Worm (Caenorhabditis elegans) whole organism, L1 larva: Measurements from ENCODE around the gene ZC513.3.

Experiments used
- C04F5.9 ChIP-seq: sonication (generic microtip); optimal IDR thresholded peaks from 2 replicates; lab custom pipeline; 2016; ENCODE audit warnings: missing genetic modification characterization, missing compliant biosample characterization
- C16A3.4 ChIP-seq: fragments of 150-350 bp; optimal IDR thresholded peaks from 2 replicates; lab custom pipeline; 2014; ENCODE audit warnings: missing biosample characterization, missing genetic modification characterization
- aha-1 ChIP-seq: fragments of 150-350 bp; optimal IDR thresholded peaks from 2 replicates; lab custom pipeline; 2014; ENCODE audit warnings: missing biosample characterization, missing genetic modification characterization
- aly-2 ChIP-seq: fragments of 150-350 bp; optimal IDR thresholded peaks from 2 replicates; lab custom pipeline; 2014; ENCODE audit warnings: missing biosample characterization, missing genetic modification characterization
- ama-1 ChIP-seq: fragments of 150-350 bp; optimal IDR thresholded peaks from 2 replicates; lab custom pipeline; 2014
- blmp-1 ChIP-seq: fragments of 150-350 bp; optimal IDR thresholded peaks from 2 replicates; lab custom pipeline; 2014; ENCODE audit warnings: missing biosample characterization, missing genetic modification characterization
- ceh-88 ChIP-seq: fragments of 200-800 bp; sonication (Bioruptor generic); IDR thresholded peaks from 2 replicates; pipeline ENCODE4 v1.3.6; 2022; ENCODE audit warnings: missing genetic modification characterization, missing compliant biosample characterization
- ces-1 ChIP-seq: fragments of 150-350 bp; optimal IDR thresholded peaks from 2 replicates; lab custom pipeline; 2014; ENCODE audit warnings: missing biosample characterization, missing genetic modification reagents, missing genetic modification characterization
- dpl-1 ChIP-seq, 3 experiments: fragments of 150-350 bp in 2 of 3; sonication (generic microtip) in 1 of 3; optimal IDR thresholded peaks; 2 replicates each; lab custom pipeline; 2014 to 2017; ENCODE audit warnings: missing biosample characterization in 3 of 3, missing genetic modification characterization in 3 of 3, missing genetic modification reagents in 3 of 3
- efl-1 ChIP-seq, 4 experiments: fragments of 150-350 bp; optimal IDR thresholded peaks in 3 of 4; peaks in 1 of 4; 1 replicate in 1 of 4; 2 replicates in 3 of 4; lab custom pipeline; 2014; ENCODE audit warnings: missing biosample characterization in 2 of 4, missing genetic modification characterization in 2 of 4, missing genetic modification reagents in 2 of 4
- efl-3 ChIP-seq: fragments of 200-800 bp; sonication (Bioruptor generic); optimal IDR thresholded peaks from 2 replicates; lab custom pipeline; 2018; ENCODE audit warnings: mild to moderate bottlenecking, missing genetic modification characterization, missing compliant biosample characterization
- egl-27 ChIP-seq, 2 experiments: fragments of 150-350 bp in 1 of 2; sonication (generic microtip); optimal IDR thresholded peaks; 3 replicates each; lab custom pipeline; 2017 to 2018; ENCODE audit warnings: missing biosample characterization in 2 of 2, missing genetic modification characterization in 2 of 2, missing genetic modification reagents in 2 of 2
- elt-2 ChIP-seq: sonication (generic microtip); optimal IDR thresholded peaks from 2 replicates; lab custom pipeline; 2016; ENCODE audit warnings: missing genetic modification characterization, mild to moderate bottlenecking, inconsistent platforms, missing compliant biosample characterization, missing genetic modification reagents
- elt-3 ChIP-seq, 6 experiments: fragments of 150-350 bp in 1 of 6; sonication (generic microtip); optimal IDR thresholded peaks; 2 replicates each; lab custom pipeline; 2017 to 2018; ENCODE audit warnings: missing biosample characterization in 6 of 6, missing genetic modification characterization in 6 of 6, inconsistent platforms in 1 of 6
- fkh-10 ChIP-seq: sonication (generic microtip); optimal IDR thresholded peaks from 2 replicates; lab custom pipeline; 2017; ENCODE audit warnings: missing biosample characterization, missing genetic modification reagents, missing genetic modification characterization
- fkh-8 ChIP-seq: sonication (generic microtip); optimal IDR thresholded peaks from 2 replicates; lab custom pipeline; 2016; ENCODE audit warnings: mild to moderate bottlenecking, missing genetic modification characterization, missing compliant biosample characterization
- fos-1 ChIP-seq: fragments of 150-350 bp; optimal IDR thresholded peaks from 2 replicates; lab custom pipeline; 2014; ENCODE audit warnings: missing biosample characterization, missing genetic modification characterization
- grh-1 ChIP-seq: fragments of 200-800 bp; sonication (Bioruptor generic); IDR thresholded peaks from 2 replicates; pipeline ENCODE4 v1.3.6; 2022; ENCODE audit warnings: missing genetic modification reagents, missing genetic modification characterization, missing compliant biosample characterization
- irx-1 ChIP-seq: sonication (generic microtip); optimal IDR thresholded peaks from 2 replicates; lab custom pipeline; 2016; ENCODE audit warnings: missing genetic modification characterization, missing compliant biosample characterization
- jun-1 ChIP-seq: fragments of 150-350 bp; optimal IDR thresholded peaks from 2 replicates; lab custom pipeline; 2014; ENCODE audit warnings: missing biosample characterization, missing genetic modification reagents, missing genetic modification characterization
- lin-13 ChIP-seq: fragments of 150-350 bp; optimal IDR thresholded peaks from 2 replicates; lab custom pipeline; 2014; ENCODE audit warnings: missing biosample characterization, missing genetic modification reagents, missing genetic modification characterization
- lin-14 ChIP-seq: fragments of 200-800 bp; sonication (Bioruptor generic); optimal IDR thresholded peaks from 2 replicates; lab custom pipeline; 2018; ENCODE audit warnings: mild to moderate bottlenecking, missing genetic modification characterization, moderate library complexity, missing compliant biosample characterization
- lin-15B ChIP-seq: fragments of 150-350 bp; sonication (generic microtip); optimal IDR thresholded peaks from 3 replicates; lab custom pipeline; 2014; ENCODE audit warnings: missing biosample characterization, missing genetic modification characterization
- lin-35 ChIP-seq, 2 experiments: fragments of 150-350 bp; optimal IDR thresholded peaks; 2 replicates each; lab custom pipeline; 2014; ENCODE audit warnings: missing biosample characterization in 2 of 2, missing genetic modification characterization in 2 of 2, missing genetic modification reagents in 2 of 2
- lin-39 ChIP-seq: fragments of 150-350 bp; optimal IDR thresholded peaks from 2 replicates; lab custom pipeline; 2014; ENCODE audit warnings: missing biosample characterization, missing genetic modification reagents, missing genetic modification characterization
- lir-3 ChIP-seq: sonication (generic microtip); optimal IDR thresholded peaks from 2 replicates; lab custom pipeline; 2016; ENCODE audit warnings: mild to moderate bottlenecking, missing genetic modification characterization, moderate library complexity, missing compliant biosample characterization; ENCODE audit not compliant: poor library complexity
- mef-2 ChIP-seq: fragments of 150-350 bp; optimal IDR thresholded peaks from 2 replicates; lab custom pipeline; 2014; ENCODE audit warnings: missing biosample characterization, missing genetic modification characterization
- mep-1 ChIP-seq: fragments of 150-350 bp; optimal IDR thresholded peaks from 2 replicates; lab custom pipeline; 2014; ENCODE audit warnings: missing biosample characterization, missing genetic modification characterization
- nhr-19 ChIP-seq: fragments of 200-800 bp; sonication (Bioruptor generic); conservative IDR thresholded peaks from 2 replicates; pipeline ENCODE4 v1.3.6; 2022; ENCODE audit warnings: missing genetic modification characterization, missing compliant biosample characterization
- nhr-237 ChIP-seq: fragments of 150-350 bp; optimal IDR thresholded peaks from 2 replicates; lab custom pipeline; 2014; ENCODE audit warnings: missing biosample characterization, missing genetic modification characterization
- nhr-47 ChIP-seq: sonication (generic microtip); optimal IDR thresholded peaks from 2 replicates; lab custom pipeline; 2016; ENCODE audit warnings: mild to moderate bottlenecking, missing genetic modification characterization, moderate library complexity, missing compliant biosample characterization
- nhr-71 ChIP-seq: sonication (generic microtip); optimal IDR thresholded peaks from 2 replicates; lab custom pipeline; 2016; ENCODE audit warnings: mild to moderate bottlenecking, missing genetic modification characterization, moderate library complexity, missing compliant biosample characterization
- nhr-76 ChIP-seq: sonication (generic microtip); optimal IDR thresholded peaks from 2 replicates; lab custom pipeline; 2017; ENCODE audit warnings: missing biosample characterization, missing genetic modification characterization
- nhr-77 ChIP-seq: fragments of 150-350 bp; optimal IDR thresholded peaks from 2 replicates; lab custom pipeline; 2014; ENCODE audit warnings: missing biosample characterization, missing genetic modification characterization
- nhr-85 ChIP-seq: sonication (generic microtip); peaks from one replicate; lab custom pipeline; 2016; ENCODE audit warnings: missing genetic modification characterization, inconsistent platforms, missing compliant biosample characterization
- nhr-90 ChIP-seq: sonication (generic microtip); optimal IDR thresholded peaks from 2 replicates; lab custom pipeline; 2016; ENCODE audit warnings: mild to moderate bottlenecking, missing genetic modification characterization, missing compliant biosample characterization; ENCODE audit not compliant: poor library complexity
- pag-3 ChIP-seq: sonication (generic microtip); optimal IDR thresholded peaks from 2 replicates; lab custom pipeline; 2017; ENCODE audit warnings: missing genetic modification characterization, mild to moderate bottlenecking, missing compliant biosample characterization, antibody characterized with exemption, borderline replicate concordance; ENCODE audit not compliant: insufficient read depth
- rnt-1 ChIP-seq: sonication (generic microtip); optimal IDR thresholded peaks from 2 replicates; lab custom pipeline; 2016; ENCODE audit warnings: mild to moderate bottlenecking, missing genetic modification characterization, moderate library complexity, missing compliant biosample characterization
- snpc-4 ChIP-seq: fragments of 150-350 bp; optimal IDR thresholded peaks from 2 replicates; lab custom pipeline; 2014; ENCODE audit warnings: missing biosample characterization, missing genetic modification characterization
- sptf-1 ChIP-seq: fragments of 150-350 bp; optimal IDR thresholded peaks from 2 replicates; lab custom pipeline; 2014; ENCODE audit warnings: missing biosample characterization, missing genetic modification characterization
- sup-37 ChIP-seq: fragments of 200-800 bp; sonication (Bioruptor generic); optimal IDR thresholded peaks from 2 replicates; lab custom pipeline; 2018; ENCODE audit warnings: mild to moderate bottlenecking, missing genetic modification characterization, missing compliant biosample characterization
- tbx-2 ChIP-seq: sonication (generic microtip); optimal IDR thresholded peaks from 2 replicates; lab custom pipeline; 2016; ENCODE audit warnings: missing genetic modification characterization, missing compliant biosample characterization
- tlp-1 ChIP-seq: fragments of 150-350 bp; optimal IDR thresholded peaks from 2 replicates; lab custom pipeline; 2014; ENCODE audit warnings: missing biosample characterization, missing genetic modification characterization
- unc-130 ChIP-seq: fragments of 150-350 bp; optimal IDR thresholded peaks from 2 replicates; lab custom pipeline; 2017; ENCODE audit warnings: missing biosample characterization, missing genetic modification characterization, inconsistent platforms
- unc-30 ChIP-seq: sonication (generic microtip); optimal IDR thresholded peaks from 2 replicates; lab custom pipeline; 2017; ENCODE audit warnings: missing biosample characterization, missing genetic modification characterization
- unc-86 ChIP-seq: sonication (generic microtip); optimal IDR thresholded peaks from 2 replicates; lab custom pipeline; 2016; ENCODE audit warnings: missing genetic modification characterization, missing compliant biosample characterization
- zip-4 ChIP-seq: fragments of 200-800 bp; sonication (Bioruptor generic); optimal IDR thresholded peaks from 2 replicates; lab custom pipeline; 2018; ENCODE audit warnings: mild to moderate bottlenecking, missing genetic modification characterization, moderate library complexity, missing compliant biosample characterization
- ztf-11 ChIP-seq, 2 experiments: sonication (generic microtip); optimal IDR thresholded peaks; 2 replicates each; lab custom pipeline; 2016 to 2017; ENCODE audit warnings: missing genetic modification characterization in 2 of 2, missing biosample characterization in 1 of 2, missing compliant biosample characterization in 1 of 2

The ZC513.3 gene

ce11 chrV:8039085-8039525 is 7.7 kb upstream of the ZC513.3 start (continued):
- TF ChIP-seq jun-1 (no peak), grh-1 (peak; percentile 46), ceh-88 (no peak), fos-1 (no peak), lin-14 (GFP tag; lab: Kevin White, UChicago) (no peak), lir-3 (tag; lab: Kevin White, UChicago) (no peak), ztf-11 (tag; optimal IDR thresholded peaks at IDR 0.05; lab: Kevin White, UChicago) (no peak), mef-2 (tag; lab: Kevin White, UChicago) (no peak), nhr-76 (tag; lab: Kevin White, UChicago) (no peak), unc-86 (tag; lab: Kevin White, UChicago) (no peak), pag-3 (tag; lab: Kevin White, UChicago) (no peak)

- no peak for TF ChIP-seq fkh-10 (GFP tag; lab: Kevin White, UChicago)
- TF ChIP-seq C04F5.9 (tag; lab: Kevin White, UChicago), result no peak
- TF ChIP-seq nhr-237, result no peak
- TF ChIP-seq lin-14 (GFP tag; lab: Kevin White, UChicago), result peak; percentile 8
- TF ChIP-seq efl-1 (optimal IDR thresholded peaks at IDR 0.05; lab: Kevin White, UChicago), result no peak
- peak in 1 of 2 experiments; percentile 68 for TF ChIP-seq efl-1 (GFP tag; optimal IDR thresholded peaks at IDR 0.05 in 1 of 2; lab: Kevin White, UChicago)
- no peak for TF ChIP-seq sup-37 (GFP tag; lab: Kevin White, UChicago)
- TF ChIP-seq nhr-47, result no peak
- no peak for TF ChIP-seq elt-2
- TF ChIP-seq snpc-4 (tag; lab: Kevin White, UChicago), result no peak
- no peak for TF ChIP-seq unc-30
- no peak for TF ChIP-seq nhr-77 (tag; lab: Kevin White, UChicago)
- TF ChIP-seq ces-1, result no peak
- TF ChIP-seq aly-2, result no peak
- TF ChIP-seq dpl-1 (GFP tag; optimal IDR thresholded peaks at IDR 0.05; lab: Kevin White, UChicago), result no peak
- TF ChIP-seq nhr-85, result peak; percentile 6
- TF ChIP-seq lin-35 (GFP tag; optimal IDR thresholded peaks at IDR 0.05; lab: Kevin White, UChicago), result no peak
- TF ChIP-seq nhr-90 (tag; lab: Kevin White, UChicago), result no peak
- no peak for TF ChIP-seq fkh-8 (tag; lab: Kevin White, UChicago)
- TF ChIP-seq aha-1, result no peak
Measured at ce11 chrV:8039606-8040005, 7.2 kb upstream of the ZC513.3 start.

ce11 chrV:8040247-8041084 is 6.3 kb upstream of the ZC513.3 start:
- no peak for TF ChIP-seq lin-39 (tag; lab: Kevin White, UChicago)
- TF ChIP-seq rnt-1 (tag; lab: Kevin White, UChicago), result no peak
- TF ChIP-seq elt-3 (tag; optimal IDR thresholded peaks at IDR 0.05; lab: Kevin White, UChicago), result peak; percentile 22 to 94 (median 76)
- no peak for TF ChIP-seq irx-1 (tag; lab: Kevin White, UChicago)
- TF ChIP-seq unc-130, result peak; percentile 3
- TF ChIP-seq ces-1, result no peak
- TF ChIP-seq zip-4 (GFP tag; lab: Kevin White, UChicago), result no peak
- peak; percentile 78 for TF ChIP-seq ama-1 (lab: Kevin White, UChicago)
- TF ChIP-seq nhr-71 (tag; lab: Kevin White, UChicago), result peak; percentile 54
- TF ChIP-seq mep-1, result peak; percentile 32
- no peak for TF ChIP-seq egl-27 (tag; optimal IDR thresholded peaks at IDR 0.05; lab: Kevin White, UChicago)
- TF ChIP-seq C16A3.4 (tag; lab: Kevin White, UChicago), result peak; percentile 4
- no peak for TF ChIP-seq pag-3 (tag; lab: Kevin White, UChicago)
- peak; percentile 84 for TF ChIP-seq nhr-85
- peak; percentile 98 for TF ChIP-seq blmp-1 (tag; lab: Kevin White, UChicago)
- peak; percentile 56 for TF ChIP-seq nhr-19 (GFP tag; lab: Robert Waterston, UW)
- no peak for TF ChIP-seq tlp-1
- TF ChIP-seq lin-35 (GFP tag; optimal IDR thresholded peaks at IDR 0.05; lab: Kevin White, UChicago), result peak in 1 of 2 experiments; percentile 10
- no peak for TF ChIP-seq lin-15B (tag; lab: Kevin White, UChicago)
- peak; percentile 61 for TF ChIP-seq lin-14 (GFP tag; lab: Kevin White, UChicago)
- no peak for TF ChIP-seq lin-13 (GFP tag; lab: Kevin White, UChicago)
- TF ChIP-seq nhr-90 (tag; lab: Kevin White, UChicago), result no peak
- no peak for TF ChIP-seq efl-3 (GFP tag; lab: Kevin White, UChicago)
- no peak for TF ChIP-seq nhr-237
- TF ChIP-seq tbx-2, result peak; percentile 30
- TF ChIP-seq sptf-1 (tag; lab: Kevin White, UChicago), result no peak
